Fruit fly (Drosophila melanogaster): ENCODE results near the gene CG1529.

The CG1529 gene

dm6 chrX:21064927-21065326 is 33.2 kb upstream of the CG1529 start (continued):
- TF ChIP-seq CG10543 (GFP tag; optimal IDR thresholded peaks at IDR 0.05) (no peak), CG8089 (GFP tag; optimal IDR thresholded peaks at IDR 0.05) (no peak), h (optimal IDR thresholded peaks at IDR 0.05) (no peak), CG13424 (tag; optimal IDR thresholded peaks at IDR 0.05) (no peak), br (optimal IDR thresholded peaks at IDR 0.05) (no peak), Sin3A (optimal IDR thresholded peaks at IDR 0.05) (no peak), nmo (GFP tag; optimal IDR thresholded peaks at IDR 0.05) (no peak), en (GFP tag; optimal IDR thresholded peaks at IDR 0.05) (no peak), nau (GFP tag; optimal IDR thresholded peaks at IDR 0.05) (no peak), CG9817 (tag; optimal IDR thresholded peaks at IDR 0.05) (peak; percentile 17), CG17802 (tag; optimal IDR thresholded peaks at IDR 0.05) (no peak), ssp (GFP tag; IDR thresholded peaks at IDR 0.05) (0 out of 2 replicates have a peak, but pooled peaks have one; percentile 8), danr (GFP tag; IDR thresholded peaks at IDR 0.05) (0 out of 2 replicates have a peak, but pooled peaks have one; percentile 21), ato (GFP tag; IDR thresholded peaks at IDR 0.05; ENCODE audit: partially characterized antibody) (no peak), CG13287 (GFP tag; IDR thresholded peaks at IDR 0.05; ENCODE audit: partially characterized antibody) (no peak), Sry-δ (GFP tag; optimal IDR thresholded peaks at IDR 0.05) (no peak), CG17385 (GFP tag; optimal IDR thresholded peaks at IDR 0.05) (no peak), seq (GFP tag; IDR thresholded peaks at IDR 0.05) (no peak), Ssrp (tag; optimal IDR thresholded peaks at IDR 0.05) (no peak), chinmo (GFP tag; IDR thresholded peaks at IDR 0.05; ENCODE audit: partially characterized antibody) (no peak), ci (GFP tag; IDR thresholded peaks at IDR 0.05) (0 out of 3 replicates have a peak, but pooled peaks have one; percentile 34), al (GFP tag; IDR thresholded peaks at IDR 0.05) (no peak), jigr1 (GFP tag; IDR thresholded peaks at IDR 0.05) (no peak), CG16863 (GFP tag; optimal IDR thresholded peaks at IDR 0.05) (no peak), cg (GFP tag; optimal IDR thresholded peaks at IDR 0.05) (no peak), gce (GFP tag; IDR thresholded peaks at IDR 0.05) (no peak), CG6254 (GFP tag; optimal IDR thresholded peaks at IDR 0.05) (no peak), CG15601 (tag; optimal IDR thresholded peaks at IDR 0.05) (no peak), CG1602 (GFP tag; optimal IDR thresholded peaks at IDR 0.05) (no peak), nom (GFP tag; optimal IDR thresholded peaks at IDR 0.05) (peak; percentile 90), lmd (GFP tag; IDR thresholded peaks at IDR 0.05) (peak; percentile 31; the same call in 1 of the 2 replicates), wor (GFP tag; IDR thresholded peaks at IDR 0.05) (no peak), tup (GFP tag; optimal IDR thresholded peaks at IDR 0.05) (no peak), CG11247 (GFP tag; IDR thresholded peaks at IDR 0.05) (no peak), Myb (GFP tag; optimal IDR thresholded peaks at IDR 0.05) (no peak), CG4617 (GFP tag; optimal IDR thresholded peaks at IDR 0.05; ENCODE audit: borderline replicate concordance) (no peak), so (GFP tag; IDR thresholded peaks at IDR 0.05) (no peak), sob (GFP tag; IDR thresholded peaks at IDR 0.05) (0 out of 2 replicates have a peak, but pooled peaks have one; percentile 24), E2f1 (GFP tag; IDR thresholded peaks at IDR 0.05) (no peak), peb (GFP tag; IDR thresholded peaks at IDR 0.05) (no peak), CG4820 (GFP tag; optimal IDR thresholded peaks at IDR 0.05) (no peak), CG5245 (GFP tag; optimal IDR thresholded peaks at IDR 0.05) (no peak), slbo (GFP tag; IDR thresholded peaks at IDR 0.05) (no peak), CG17361 (GFP tag; IDR thresholded peaks at IDR 0.05) (no peak), NfI (GFP tag; optimal IDR thresholded peaks at IDR 0.05) (peak; percentile 10), ap (GFP tag; IDR thresholded peaks at IDR 0.05) (no peak), CG16813 (GFP tag; IDR thresholded peaks at IDR 0.05; ENCODE audit: partially characterized antibody) (no peak), tio (GFP tag; optimal IDR thresholded peaks at IDR 0.05) (peak; percentile 7), chn (GFP tag; optimal IDR thresholded peaks at IDR 0.05) (no peak), dimm (GFP tag; IDR thresholded peaks at IDR 0.05) (no peak), CG13624 (GFP tag; optimal IDR thresholded peaks at IDR 0.05) (no peak), CG12942 (GFP tag; optimal IDR thresholded peaks at IDR 0.05) (no peak), CG7839 (tag; optimal IDR thresholded peaks at IDR 0.05) (peak; percentile 9)

Data from whole organism, embryonic.